Worm (Caenorhabditis elegans) whole organism, L4/young adult: Measurements from ENCODE around the gene txt-19.

Experiments
- W03F9.2 ChIP-seq: fragments of 150-350 bp; optimal IDR thresholded peaks from 2 replicates; lab custom pipeline; 2014; ENCODE audit warnings: missing biosample characterization, missing genetic modification characterization
- dao-5 ChIP-seq: sonication (generic microtip); optimal IDR thresholded peaks from 2 replicates; lab custom pipeline; 2016; ENCODE audit warnings: missing genotype, missing genetic modification characterization, moderate library complexity, missing compliant biosample characterization
- him-1 ChIP-seq: sonication (generic microtip); optimal IDR thresholded peaks from 2 replicates; lab custom pipeline; 2016; ENCODE audit warnings: missing genotype, missing genetic modification reagents, missing genetic modification characterization, missing compliant biosample characterization

DNA sequence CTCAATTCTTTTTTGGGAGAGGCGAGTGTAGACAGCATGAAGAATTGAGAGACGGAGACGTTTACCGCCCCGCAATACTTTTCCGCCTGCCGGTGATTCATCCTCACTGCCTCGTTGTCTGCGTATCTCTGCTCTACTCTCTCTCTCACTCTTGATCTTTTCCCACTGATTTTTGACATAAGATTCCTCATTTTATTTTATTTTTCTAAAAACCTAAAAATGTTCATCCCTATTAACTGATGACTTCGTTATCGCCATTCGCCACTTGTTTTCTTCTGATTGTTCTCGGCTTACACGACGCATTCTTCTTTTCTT, 11.3 kb upstream of the txt-19 start:
- no peak for TF ChIP-seq him-1 (tag; lab: Kevin White, UChicago)
- TF ChIP-seq dao-5 = no peak
- TF ChIP-seq W03F9.2 (tag; lab: Kevin White, UChicago) = no peak
